Worm (Caenorhabditis elegans): ENCODE measurements around the gene H37A05.2.

The H37A05.2 gene

ce11 chrV:13658577-13658976, 24.5 kb upstream of the H37A05.2 start (continued):
- TF ChIP-seq mes-4 (tag; optimal IDR thresholded peaks at IDR 0.05): no peak
- peak; percentile 91 for TF ChIP-seq K11D2.4 (GFP tag; IDR thresholded peaks at IDR 0.05)
- no peak for TF ChIP-seq egl-18 (GFP tag; IDR thresholded peaks at IDR 0.05)
- peak; percentile 70 for TF ChIP-seq repo-1 (tag; optimal IDR thresholded peaks at IDR 0.05)
- TF ChIP-seq lin-26 (GFP tag; IDR thresholded peaks at IDR 0.05): peak; percentile 79
- peak; percentile 96 for TF ChIP-seq ztf-22 (GFP tag; optimal IDR thresholded peaks at IDR 0.05)
- TF ChIP-seq T07F8.4 (tag; optimal IDR thresholded peaks at IDR 0.05): no peak
- peak; percentile 94 for TF ChIP-seq let-526 (GFP tag; IDR thresholded peaks at IDR 0.05)
- peak; percentile 71 for TF ChIP-seq die-1 (tag; optimal IDR thresholded peaks at IDR 0.05)
- peak; percentile 97 for TF ChIP-seq somi-1 (GFP tag; optimal IDR thresholded peaks at IDR 0.05)
- TF ChIP-seq F22D6.2 (tag; optimal IDR thresholded peaks at IDR 0.05): peak; percentile 94
- TF ChIP-seq C17E4.6 (GFP tag; IDR thresholded peaks at IDR 0.05): no peak
- TF ChIP-seq ekl-4 (GFP tag; IDR thresholded peaks at IDR 0.05): peak; percentile 66
- peak; percentile 84 for TF ChIP-seq K12H6.12 (tag; optimal IDR thresholded peaks at IDR 0.05)
- TF ChIP-seq D2030.7 (GFP tag; IDR thresholded peaks at IDR 0.05): no peak
- peak; percentile 97 for TF ChIP-seq chd-7 (tag; optimal IDR thresholded peaks at IDR 0.05)
- TF ChIP-seq ztf-26 (tag; optimal IDR thresholded peaks at IDR 0.05): peak; percentile 96
- peak; percentile 24 for TF ChIP-seq ztf-18 (tag; optimal IDR thresholded peaks at IDR 0.05)
- no peak for TF ChIP-seq hmg-20 (GFP tag; IDR thresholded peaks at IDR 0.05)
- TF ChIP-seq cebp-1 (GFP tag; IDR thresholded peaks at IDR 0.05): peak; percentile 82
- peak; percentile 91 for TF ChIP-seq cebp-1 (tag; optimal IDR thresholded peaks at IDR 0.05)
- TF ChIP-seq F57C9.4 (tag; optimal IDR thresholded peaks at IDR 0.05): no peak
- no peak for TF ChIP-seq B0019.2 (GFP tag; conservative IDR thresholded peaks at IDR 0.05)
- peak; percentile 18 for TF ChIP-seq ceh-27 (GFP tag; optimal IDR thresholded peaks at IDR 0.05)
- peak; percentile 61; the same call in 1 of the 2 replicates for TF ChIP-seq zfh-2 (GFP tag; conservative IDR thresholded peaks at IDR 0.05)
- peak; percentile 60 for TF ChIP-seq ama-1 (optimal IDR thresholded peaks at IDR 0.05)
- no peak for TF ChIP-seq ama-1 (GFP tag; optimal IDR thresholded peaks at IDR 0.05)
- no peak for TF ChIP-seq ccch-3 (GFP tag; optimal IDR thresholded peaks at IDR 0.05)
- no peak for TF ChIP-seq pha-4 (tag; optimal IDR thresholded peaks at IDR 0.05)
- TF ChIP-seq zim-3 (tag; optimal IDR thresholded peaks at IDR 0.05): no peak
- no peak for TF ChIP-seq F49E8.2 (tag; optimal IDR thresholded peaks at IDR 0.05; ENCODE audit: insufficient read depth)
- no peak for TF ChIP-seq mxl-1 (tag; optimal IDR thresholded peaks at IDR 0.05)
- peak; percentile 82 for TF ChIP-seq F23B12.7 (tag; optimal IDR thresholded peaks at IDR 0.05; ENCODE audit: insufficient read depth)
- TF ChIP-seq lin-35 (GFP tag; optimal IDR thresholded peaks at IDR 0.05): peak in 1 of 3 experiments; percentile 64
- TF ChIP-seq attf-6 (GFP tag; IDR thresholded peaks at IDR 0.05): no peak
- TF ChIP-seq attf-3 (GFP tag; conservative IDR thresholded peaks at IDR 0.05): no peak
- peak; percentile 84 for TF ChIP-seq Y53G8AR.9 (GFP tag; conservative IDR thresholded peaks at IDR 0.05)
- peak; percentile 84 for TF ChIP-seq atf-7 (tag; optimal IDR thresholded peaks at IDR 0.05)
- no peak for TF ChIP-seq snpc-4 (GFP tag; optimal IDR thresholded peaks at IDR 0.05)
- TF ChIP-seq snpc-4 (tag; optimal IDR thresholded peaks at IDR 0.05): peak in 2 of 4 experiments; percentile 28 to 51
- TF ChIP-seq unc-130 (GFP tag; optimal IDR thresholded peaks at IDR 0.05): no peak
- no peak for TF ChIP-seq ceh-91 (GFP tag; IDR thresholded peaks at IDR 0.05)
- peak; percentile 88 for TF ChIP-seq nhr-80 (tag; optimal IDR thresholded peaks at IDR 0.05)
- no peak for TF ChIP-seq efl-1 (GFP tag; optimal IDR thresholded peaks at IDR 0.05)
- TF ChIP-seq B0261.1 (tag; optimal IDR thresholded peaks at IDR 0.05): no peak
- peak; percentile 61 for TF ChIP-seq tbp1 (GFP tag; optimal IDR thresholded peaks at IDR 0.05)
- no peak for TF ChIP-seq ceh-58 (GFP tag; IDR thresholded peaks at IDR 0.05)
- no peak for TF ChIP-seq B0035.1 (tag; optimal IDR thresholded peaks at IDR 0.05)
- peak; percentile 92 for TF ChIP-seq lin-40 (tag; optimal IDR thresholded peaks at IDR 0.05)
- TF ChIP-seq lin-54 (GFP tag; optimal IDR thresholded peaks at IDR 0.05): peak; percentile 66
